Fruit fly (Drosophila melanogaster) whole organism, adult: ENCODE results near the gene Pdi.

ENCODE experiments used
- CG11617 ChIP-seq: fragments of 200-800 bp; sonication (Bioruptor generic); optimal IDR thresholded peaks from 2 replicates; lab custom pipeline; 2017; ENCODE audit warnings: mild to moderate bottlenecking, missing biosample characterization, missing genetic modification reagents, missing genetic modification characterization
- CG12768 ChIP-seq: fragments of 200-800 bp; sonication (Bioruptor generic); optimal IDR thresholded peaks from 2 replicates; lab custom pipeline; 2017; ENCODE audit warnings: missing biosample characterization, missing genetic modification characterization, mild to moderate bottlenecking, moderate library complexity, missing genetic modification reagents
- CG14711 ChIP-seq: fragments of 200-800 bp; sonication (Bioruptor generic); optimal IDR thresholded peaks from 2 replicates; lab custom pipeline; 2018; ENCODE audit warnings: missing biosample characterization, mild to moderate bottlenecking, missing genetic modification characterization, moderate library complexity
- CG1620 ChIP-seq: fragments of 200-800 bp; sonication (Bioruptor generic); optimal IDR thresholded peaks from 2 replicates; lab custom pipeline; 2016; ENCODE audit warnings: missing biosample characterization, missing genetic modification characterization
- CG5204 ChIP-seq: fragments of 200-800 bp; sonication (Bioruptor generic); optimal IDR thresholded peaks from 2 replicates; lab custom pipeline; 2016; ENCODE audit warnings: missing biosample characterization, missing genetic modification characterization
- CG7101 ChIP-seq: fragments of 200-800 bp; sonication (Bioruptor generic); optimal IDR thresholded peaks from 2 replicates; lab custom pipeline; 2018; ENCODE audit warnings: missing biosample characterization, mild to moderate bottlenecking, missing genetic modification characterization, moderate library complexity
- Clk ChIP-seq: fragments of 200-800 bp; sonication (Bioruptor generic); optimal IDR thresholded peaks from 2 replicates; lab custom pipeline; 2017; ENCODE audit warnings: missing biosample characterization, missing genetic modification characterization
- Crg-1 ChIP-seq: fragments of 200-800 bp; sonication (Bioruptor generic); optimal IDR thresholded peaks from 2 replicates; lab custom pipeline; 2016; ENCODE audit warnings: missing biosample characterization, missing genetic modification characterization
- Hr96 ChIP-seq: fragments of 200-800 bp; sonication (Bioruptor generic); optimal IDR thresholded peaks from 2 replicates; lab custom pipeline; 2016; ENCODE audit warnings: missing biosample characterization, missing genetic modification characterization
- cic ChIP-seq: fragments of 200-800 bp; sonication (Bioruptor generic); optimal IDR thresholded peaks from 2 replicates; lab custom pipeline; 2017; ENCODE audit warnings: missing biosample characterization, mild to moderate bottlenecking, missing genetic modification characterization, moderate library complexity
- kay ChIP-seq: fragments of 200-800 bp; sonication (Bioruptor generic); peaks from one replicate; lab custom pipeline; 2016; ENCODE audit warnings: missing biosample characterization, missing genetic modification characterization, borderline replicate concordance
- ovo ChIP-seq: fragments of 200-800 bp; sonication (Bioruptor generic); optimal IDR thresholded peaks from 2 replicates; lab custom pipeline; 2016; ENCODE audit warnings: missing biosample characterization, missing genetic modification characterization
- pad ChIP-seq: fragments of 200-800 bp; sonication (Bioruptor generic); optimal IDR thresholded peaks from 3 replicates; lab custom pipeline; 2017; ENCODE audit warnings: missing biosample characterization, missing genetic modification characterization, mild to moderate bottlenecking, moderate library complexity, missing genetic modification reagents
- tj ChIP-seq: fragments of 200-800 bp; sonication (Bioruptor generic); optimal IDR thresholded peaks from 3 replicates; lab custom pipeline; 2017; ENCODE audit warnings: missing biosample characterization, mild to moderate bottlenecking, missing genetic modification characterization, moderate library complexity

- TF ChIP-seq CG11617 (GFP tag; lab: Kevin White, UChicago) (no peak), Hr96 (GFP tag; lab: Kevin White, UChicago) (no peak), CG5204 (no peak), pad (no peak), CG14711 (tag; lab: Kevin White, UChicago) (no peak), Clk (GFP tag; lab: Kevin White, UChicago) (no peak), CG7101 (no peak), ovo (no peak), CG12768 (no peak), kay (GFP tag; lab: Kevin White, UChicago) (no peak), cic (GFP tag; lab: Kevin White, UChicago) (no peak), tj (GFP tag; lab: Kevin White, UChicago) (no peak), CG1620 (no peak), Crg-1 (GFP tag; lab: Kevin White, UChicago) (no peak)
Measured at dm6 chr3L:15131278-15131677, 11.4 kb downstream of the Pdi start, which contains the start of gene CG13457.
